Worm (Caenorhabditis elegans): ENCODE data around the gene clec-165.

Gene clec-165

DNA sequence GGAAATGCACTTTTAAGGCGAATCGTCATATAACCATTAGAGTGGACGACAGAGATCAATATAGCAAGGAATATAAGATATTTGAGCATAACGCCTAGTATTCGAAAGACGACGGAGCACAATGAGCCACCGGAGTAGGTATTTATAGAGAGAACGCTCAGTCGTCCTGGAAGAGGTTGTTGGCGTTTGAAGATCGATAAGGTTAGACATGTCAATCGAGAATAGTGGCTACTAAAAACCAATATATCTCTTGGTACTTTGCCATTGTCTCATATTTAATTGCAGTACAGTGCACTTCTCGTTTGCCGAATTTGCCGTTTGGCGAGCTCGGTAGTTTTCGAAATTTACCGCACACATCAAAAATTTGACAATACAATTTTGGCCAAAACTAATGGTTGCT lies 38.7 kb downstream of the clec-165 start, which contains the start of gene dsl-1:
Gene dsl-1, minus strand, starts transcription at position 101 of the 400 bp plus-strand sequence.
- TF ChIP-seq ham-2 (GFP tag; optimal IDR thresholded peaks at IDR 0.05) (no peak), ceh-39 (tag; optimal IDR thresholded peaks at IDR 0.05) (no peak), nhr-12 (tag; optimal IDR thresholded peaks at IDR 0.05) (no peak), tbx-8 (GFP tag; optimal IDR thresholded peaks at IDR 0.05) (no peak), nhr-76 (tag; optimal IDR thresholded peaks at IDR 0.05) (no peak), nhr-237 (tag; optimal IDR thresholded peaks at IDR 0.05) (no peak), drap-1 (GFP tag; optimal IDR thresholded peaks at IDR 0.05) (no peak), unc-39 (tag; optimal IDR thresholded peaks at IDR 0.05) (no peak), elt-3 (tag; optimal IDR thresholded peaks at IDR 0.05) (no peak)

DNA sequence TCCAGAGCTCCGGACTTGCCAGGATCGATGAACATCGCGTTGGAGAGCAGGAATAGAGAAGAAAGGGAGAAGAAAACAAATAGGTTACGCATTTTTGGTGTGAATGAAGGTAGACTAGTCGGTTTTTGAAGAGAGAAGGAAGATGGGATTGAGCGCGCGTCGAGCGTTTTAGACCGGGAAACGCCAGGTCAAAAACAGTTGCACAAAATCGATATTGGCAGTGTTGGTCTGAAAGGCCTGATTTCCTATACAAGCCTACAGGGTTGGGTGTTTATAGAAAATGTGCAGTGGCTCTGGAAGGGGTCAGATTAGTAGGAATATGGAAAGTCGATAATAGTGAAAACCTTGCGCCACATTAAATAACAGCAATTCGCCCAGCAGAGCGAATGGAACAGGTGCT lies 41.8 kb downstream of the clec-165 start, which contains the start of gene dsl-2:
Gene dsl-2, minus strand, starts transcription at position 101 of the 400 bp plus-strand sequence.
- TF ChIP-seq mab-5 (tag; optimal IDR thresholded peaks at IDR 0.05) (no peak), elt-1 (tag; optimal IDR thresholded peaks at IDR 0.05; ENCODE audit: borderline replicate concordance, insufficient read depth) (no peak), nhr-237 (tag; optimal IDR thresholded peaks at IDR 0.05) (no peak), sem-2 (GFP tag; optimal IDR thresholded peaks at IDR 0.05) (no peak), lsy-2 (tag; optimal IDR thresholded peaks at IDR 0.05) (no peak), unc-120 (tag; optimal IDR thresholded peaks at IDR 0.05; ENCODE audit: poor library complexity, severe bottlenecking) (no peak), drap-1 (GFP tag; optimal IDR thresholded peaks at IDR 0.05) (no peak), nhr-2 (tag; optimal IDR thresholded peaks at IDR 0.05) (no peak), zip-8 (tag; optimal IDR thresholded peaks at IDR 0.05) (no peak), ham-2 (GFP tag; optimal IDR thresholded peaks at IDR 0.05) (no peak), ceh-39 (tag; optimal IDR thresholded peaks at IDR 0.05) (no peak)

DNA sequence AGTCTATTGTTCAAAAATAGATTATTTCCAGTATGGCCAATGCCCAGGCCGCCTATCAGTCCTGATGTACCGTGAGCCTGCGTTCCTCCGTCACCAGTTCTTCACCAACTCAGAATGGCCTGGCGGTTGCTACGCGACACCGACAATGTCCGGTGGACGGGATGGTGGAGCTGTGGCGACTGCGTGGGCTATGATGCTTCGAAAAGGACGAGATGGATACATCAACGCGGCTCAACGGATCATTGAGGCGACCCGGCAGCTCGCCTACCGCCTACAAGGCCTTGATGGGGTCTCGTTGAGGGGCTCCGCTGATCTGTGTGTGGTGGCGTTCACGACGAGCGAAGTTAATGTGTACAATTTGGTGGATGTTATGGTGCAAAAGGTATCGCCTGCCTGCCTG lies 47.2 kb downstream of the clec-165 start:
- TF ChIP-seq sptf-1 (tag; optimal IDR thresholded peaks at IDR 0.05) (no peak), ces-1 (GFP tag; optimal IDR thresholded peaks at IDR 0.05) (no peak), tbx-8 (GFP tag; optimal IDR thresholded peaks at IDR 0.05) (no peak), lin-32 (GFP tag; optimal IDR thresholded peaks at IDR 0.05) (no peak), bed-3 (GFP tag; optimal IDR thresholded peaks at IDR 0.05) (no peak), ceh-39 (tag; optimal IDR thresholded peaks at IDR 0.05) (no peak), ceh-83 (GFP tag; optimal IDR thresholded peaks at IDR 0.05) (no peak), unc-39 (tag; optimal IDR thresholded peaks at IDR 0.05) (no peak), mls-2 (tag; optimal IDR thresholded peaks at IDR 0.05) (no peak), mab-5 (tag; optimal IDR thresholded peaks at IDR 0.05) (no peak), nhr-237 (tag; optimal IDR thresholded peaks at IDR 0.05) (no peak), M03D4.4 (tag; optimal IDR thresholded peaks at IDR 0.05) (no peak), unc-62 (GFP tag; optimal IDR thresholded peaks at IDR 0.05) (no peak)

All from whole organism, mixed stage, embryonic.